Fruit fly (Drosophila melanogaster) whole organism, embryonic: ENCODE results near the gene CG2256.

ENCODE experiments used
- Bgb ChIP-seq: fragments of 200-800 bp; sonication (Bioruptor generic); IDR thresholded peaks from 2 replicates; pipeline ENCODE4 v1.3.6; 2022; ENCODE audit warnings: missing biosample characterization, missing genetic modification characterization; ENCODE audit not compliant: partially characterized antibody
- CG10209 ChIP-seq: fragments of 200-800 bp; sonication (Bioruptor generic); optimal IDR thresholded peaks from 3 replicates; lab custom pipeline; 2017; ENCODE audit warnings: missing biosample characterization, mild to moderate bottlenecking, missing genetic modification characterization, missing genetic modification reagents
- CG1024 ChIP-seq: fragments of 200-800 bp; sonication (Bioruptor generic); IDR thresholded peaks from 2 replicates; pipeline ENCODE4 v1.3.6; 2022; ENCODE audit warnings: missing biosample characterization, missing genetic modification characterization
- CG10274 ChIP-seq: fragments of 200-800 bp; sonication (Bioruptor generic); optimal IDR thresholded peaks from 3 replicates; lab custom pipeline; 2017; ENCODE audit warnings: missing biosample characterization, mild to moderate bottlenecking, missing genetic modification characterization
- CG10321 ChIP-seq: fragments of 200-800 bp; sonication (Bioruptor generic); IDR thresholded peaks from 2 replicates; pipeline ENCODE4 v1.3.6; 2022; ENCODE audit warnings: missing biosample characterization, missing genetic modification characterization
- CG10431 ChIP-seq: fragments of 200-800 bp; sonication (Bioruptor generic); optimal IDR thresholded peaks from 3 replicates; lab custom pipeline; 2018; ENCODE audit warnings: missing biosample characterization, mild to moderate bottlenecking, missing genetic modification characterization
- CG10654 ChIP-seq: fragments of 200-800 bp; sonication (Bioruptor generic); optimal IDR thresholded peaks from 2 replicates; lab custom pipeline; 2016; ENCODE audit warnings: missing biosample characterization, missing genetic modification characterization
- CG11695 ChIP-seq: fragments of 200-800 bp; sonication (Bioruptor generic); IDR thresholded peaks from 3 replicates; pipeline ENCODE4 v1.3.6; 2022; ENCODE audit warnings: missing biosample characterization, missing genetic modification characterization
- CG12744 ChIP-seq: fragments of 200-800 bp; sonication (Bioruptor generic); optimal IDR thresholded peaks from 2 replicates; lab custom pipeline; 2016; ENCODE audit warnings: missing biosample characterization, missing genetic modification characterization
- CG13624 ChIP-seq: fragments of 200-800 bp; sonication (Bioruptor generic); optimal IDR thresholded peaks from 2 replicates; lab custom pipeline; 2016; ENCODE audit warnings: missing biosample characterization, missing genetic modification characterization
- CG17802 ChIP-seq: fragments of 200-800 bp; sonication (Bioruptor generic); optimal IDR thresholded peaks from 2 replicates; lab custom pipeline; 2018; ENCODE audit warnings: missing biosample characterization, mild to moderate bottlenecking, missing genetic modification characterization, moderate library complexity
- CG1792 ChIP-seq: fragments of 200-800 bp; sonication (Bioruptor generic); optimal IDR thresholded peaks from 2 replicates; lab custom pipeline; 2016; ENCODE audit warnings: missing biosample characterization, missing genetic modification characterization
- CG18011 ChIP-seq: fragments of 200-800 bp; sonication (Bioruptor generic); optimal IDR thresholded peaks from 2 replicates; lab custom pipeline; 2017; ENCODE audit warnings: missing biosample characterization, missing genetic modification characterization, mild to moderate bottlenecking, moderate library complexity, missing genotype
- CG30020 ChIP-seq: fragments of 200-800 bp; optimal IDR thresholded peaks from 2 replicates; lab custom pipeline; 2019; ENCODE audit warnings: missing biosample characterization, mild to moderate bottlenecking, missing genetic modification characterization, moderate library complexity
- CG32532 ChIP-seq: fragments of 200-800 bp; sonication (Bioruptor generic); IDR thresholded peaks from 2 replicates; pipeline ENCODE4 v1.3.6; 2022; ENCODE audit warnings: missing biosample characterization, missing genetic modification characterization
- CG6254 ChIP-seq: fragments of 200-800 bp; sonication (Bioruptor generic); optimal IDR thresholded peaks from 3 replicates; lab custom pipeline; 2017; ENCODE audit warnings: mild to moderate bottlenecking, missing biosample characterization, missing genetic modification reagents, missing genetic modification characterization
- CG7556 ChIP-seq: fragments of 200-800 bp; sonication (Bioruptor generic); optimal IDR thresholded peaks from 2 replicates; lab custom pipeline; 2017; ENCODE audit warnings: missing biosample characterization, mild to moderate bottlenecking, missing genetic modification characterization
- CG7987 ChIP-seq: fragments of 200-800 bp; sonication (Bioruptor generic); optimal IDR thresholded peaks from 2 replicates; lab custom pipeline; 2018; ENCODE audit warnings: missing biosample characterization, mild to moderate bottlenecking, missing genetic modification characterization, moderate library complexity
- CG8290 ChIP-seq, 3 experiments: fragments of 200-800 bp; sonication (Bioruptor generic); optimal IDR thresholded peaks; 2 replicates each; lab custom pipeline; 2016 to 2019; ENCODE audit warnings: missing biosample characterization in 3 of 3, missing genetic modification characterization in 3 of 3, mild to moderate bottlenecking in 2 of 3, moderate library complexity in 1 of 3
- CG8765 ChIP-seq: fragments of 200-800 bp; sonication (Bioruptor generic); IDR thresholded peaks from 2 replicates; pipeline ENCODE4 v1.3.6; 2022; ENCODE audit warnings: missing biosample characterization, missing genetic modification characterization
- CG8944 ChIP-seq: fragments of 200-800 bp; sonication (Bioruptor generic); optimal IDR thresholded peaks from 3 replicates; lab custom pipeline; 2016; ENCODE audit warnings: missing biosample characterization, missing genetic modification characterization
- CG9215 ChIP-seq: fragments of 200-800 bp; sonication (Bioruptor generic); IDR thresholded peaks from 2 replicates; pipeline ENCODE4 v1.3.6; 2022; ENCODE audit warnings: missing biosample characterization, missing genetic modification characterization
- CG9609 ChIP-seq: fragments of 200-800 bp; sonication (Bioruptor generic); optimal IDR thresholded peaks from 3 replicates; lab custom pipeline; 2016; ENCODE audit warnings: missing biosample characterization, missing genetic modification characterization
- HLH3B ChIP-seq: fragments of 200-800 bp; sonication (Bioruptor generic); IDR thresholded peaks from 2 replicates; pipeline ENCODE4 v1.3.6; 2022; ENCODE audit warnings: missing biosample characterization, missing genetic modification characterization
- HmgD ChIP-seq: fragments of 200-800 bp; sonication (Bioruptor generic); optimal IDR thresholded peaks from 3 replicates; lab custom pipeline; 2016; ENCODE audit warnings: missing biosample characterization, missing genetic modification characterization
- HmgZ ChIP-seq: fragments of 200-800 bp; sonication (Bioruptor generic); optimal IDR thresholded peaks from 2 replicates; lab custom pipeline; 2018; ENCODE audit warnings: missing biosample characterization, mild to moderate bottlenecking, missing genetic modification characterization
- Max ChIP-seq: fragments of 200-800 bp; sonication (Bioruptor generic); optimal IDR thresholded peaks from 2 replicates; lab custom pipeline; 2016; ENCODE audit warnings: missing biosample characterization, mild to moderate bottlenecking, missing genetic modification characterization
- Pdp1 ChIP-seq, 2 experiments: fragments of 200-800 bp; sonication (Bioruptor generic); optimal IDR thresholded peaks; 3 replicates each; lab custom pipeline; 2016; ENCODE audit warnings: missing biosample characterization in 2 of 2, missing genetic modification characterization in 2 of 2, mild to moderate bottlenecking in 1 of 2, moderate library complexity in 1 of 2
- Vsx1 ChIP-seq: fragments of 200-800 bp; sonication (Bioruptor generic); optimal IDR thresholded peaks from 2 replicates; lab custom pipeline; 2017; ENCODE audit warnings: missing biosample characterization, mild to moderate bottlenecking, missing genetic modification characterization, missing genetic modification reagents
- bcd ChIP-seq: fragments of 200-800 bp; sonication (Bioruptor generic); optimal IDR thresholded peaks from 2 replicates; lab custom pipeline; 2017; ENCODE audit warnings: missing biosample characterization, mild to moderate bottlenecking, missing genetic modification characterization
- bigmax ChIP-seq: fragments of 200-800 bp; sonication (Bioruptor generic); optimal IDR thresholded peaks from 2 replicates; lab custom pipeline; 2018; ENCODE audit warnings: missing biosample characterization, mild to moderate bottlenecking, missing genetic modification characterization
- bsh ChIP-seq, 2 experiments: fragments of 200-800 bp; sonication (Bioruptor generic); optimal IDR thresholded peaks; 2 replicates each; lab custom pipeline; 2017 to 2018; ENCODE audit warnings: mild to moderate bottlenecking in 2 of 2, missing biosample characterization in 2 of 2, missing genetic modification characterization in 2 of 2, moderate library complexity in 1 of 2
- btn ChIP-seq: fragments of 200-800 bp; sonication (Bioruptor generic); optimal IDR thresholded peaks from 2 replicates; lab custom pipeline; 2016; ENCODE audit warnings: missing biosample characterization, missing genetic modification characterization
- ewg ChIP-seq: fragments of 200-800 bp; sonication (Bioruptor generic); optimal IDR thresholded peaks from 3 replicates; lab custom pipeline; 2017; ENCODE audit warnings: mild to moderate bottlenecking, missing biosample characterization, missing genetic modification reagents, missing genetic modification characterization
- gcm ChIP-seq: fragments of 200-800 bp; sonication (Bioruptor generic); optimal IDR thresholded peaks from 2 replicates; lab custom pipeline; 2019; ENCODE audit warnings: missing biosample characterization, mild to moderate bottlenecking, missing genetic modification characterization, moderate library complexity
- h ChIP-seq: fragments of >200 bp; optimal IDR thresholded peaks from 2 replicates; lab custom pipeline; 2017
- hkb ChIP-seq, 2 experiments: fragments of 200-800 bp in 1 of 2; fragments of >200 bp in 1 of 2; sonication (Bioruptor generic) in 1 of 2; IDR thresholded peaks in 1 of 2; optimal IDR thresholded peaks in 1 of 2; 2 replicates each; pipeline versions ENCODE4 v1.3.6 to Lab custom; 2017 to 2022; ENCODE audit warnings: missing biosample characterization in 1 of 2, missing genetic modification characterization in 1 of 2
- ind ChIP-seq: fragments of 200-800 bp; sonication (Bioruptor generic); optimal IDR thresholded peaks from 3 replicates; lab custom pipeline; 2016; ENCODE audit warnings: missing biosample characterization, missing genetic modification characterization
- kah ChIP-seq: fragments of 200-800 bp; sonication (Bioruptor generic); optimal IDR thresholded peaks from 2 replicates; lab custom pipeline; 2018; ENCODE audit warnings: missing biosample characterization, mild to moderate bottlenecking, missing genetic modification characterization
- lilli ChIP-seq: fragments of 200-800 bp; sonication (Bioruptor generic); optimal IDR thresholded peaks from 3 replicates; lab custom pipeline; 2016; ENCODE audit warnings: missing biosample characterization, missing genetic modification characterization
- mirr ChIP-seq: fragments of 200-800 bp; sonication (Bioruptor generic); optimal IDR thresholded peaks from 3 replicates; lab custom pipeline; 2018; ENCODE audit warnings: missing biosample characterization, mild to moderate bottlenecking, missing genetic modification characterization
- nom ChIP-seq: fragments of 200-800 bp; sonication (Bioruptor generic); optimal IDR thresholded peaks from 2 replicates; lab custom pipeline; 2017; ENCODE audit warnings: missing biosample characterization, missing genetic modification characterization, mild to moderate bottlenecking, moderate library complexity, missing genetic modification reagents
- sima ChIP-seq: fragments of 200-800 bp; sonication (Bioruptor generic); optimal IDR thresholded peaks from 2 replicates; lab custom pipeline; 2016; ENCODE audit warnings: missing biosample characterization, missing genetic modification characterization
- slou ChIP-seq: fragments of 200-800 bp; sonication (Bioruptor generic); optimal IDR thresholded peaks from 3 replicates; lab custom pipeline; 2016; ENCODE audit warnings: missing biosample characterization, missing genetic modification characterization
- vnd ChIP-seq: fragments of 200-800 bp; sonication (Bioruptor generic); IDR thresholded peaks from 3 replicates; pipeline ENCODE4 v1.3.6; 2022; ENCODE audit warnings: missing biosample characterization, missing genetic modification characterization; ENCODE audit not compliant: partially characterized antibody
- wor ChIP-seq: fragments of 200-800 bp; sonication (Bioruptor generic); IDR thresholded peaks from 2 replicates; pipeline ENCODE4 v1.3.6; 2022; ENCODE audit warnings: missing biosample characterization, missing genetic modification characterization
- zf30C ChIP-seq: fragments of 200-800 bp; sonication (Bioruptor generic); optimal IDR thresholded peaks from 3 replicates; lab custom pipeline; 2018; ENCODE audit warnings: missing biosample characterization, mild to moderate bottlenecking, missing genetic modification characterization

Gene CG2256

dm6 chrX:8114476-8115342 lies 27.7 kb upstream of the CG2256 start (continued):
- peak; percentile 6 for TF ChIP-seq sima (GFP tag; lab: Kevin White, UChicago)
- TF ChIP-seq CG10431 (GFP tag; lab: Kevin White, UChicago) = no peak
- no peak for TF ChIP-seq hkb (optimal IDR thresholded peaks at IDR 0.05; lab: Kevin White, UChicago)
- peak; percentile 62; the same call in 1 of the 2 replicates for TF ChIP-seq hkb (GFP tag; IDR thresholded peaks at IDR 0.05; lab: Robert Waterston, UW)
- no peak for TF ChIP-seq zf30C
- TF ChIP-seq CG8944 (GFP tag; lab: Kevin White, UChicago) = peak; percentile 14
- TF ChIP-seq CG9609 = peak; percentile 43
- TF ChIP-seq CG13624 (GFP tag; lab: Kevin White, UChicago) = peak; percentile 65
- TF ChIP-seq gcm (GFP tag; lab: Kevin White, UChicago) = peak; percentile 26
- TF ChIP-seq Pdp1 (GFP tag; optimal IDR thresholded peaks at IDR 0.05; lab: Kevin White, UChicago) = no peak
- peak; percentile 88 for TF ChIP-seq CG11695 (GFP tag; lab: Robert Waterston, UW)
- no peak for TF ChIP-seq Bgb (GFP tag; lab: Robert Waterston, UW)
- peak; percentile 46; the same call in 1 of the 2 replicates for TF ChIP-seq HLH3B (GFP tag; lab: Robert Waterston, UW)
- peak; percentile 40 for TF ChIP-seq CG10274
- no peak for TF ChIP-seq CG1792 (GFP tag; lab: Kevin White, UChicago)
- no peak for TF ChIP-seq h (lab: Kevin White, UChicago)
- no peak for TF ChIP-seq slou
- TF ChIP-seq CG32532 (GFP tag; lab: Robert Waterston, UW) = peak; percentile 70; the same call in 1 of the 2 replicates
- peak; percentile 45 for TF ChIP-seq ind (GFP tag; lab: Kevin White, UChicago)
- no peak for TF ChIP-seq CG8765 (GFP tag; lab: Robert Waterston, UW)
- TF ChIP-seq kah (GFP tag; lab: Kevin White, UChicago) = peak; percentile 9
- TF ChIP-seq wor = no peak
- no peak for TF ChIP-seq HmgD (GFP tag; lab: Kevin White, UChicago)
- TF ChIP-seq CG9215 = peak; percentile 30; the same call in 1 of the 2 replicates
- peak; percentile 57 for TF ChIP-seq CG12744 (GFP tag; lab: Kevin White, UChicago)
- peak; percentile 42 for TF ChIP-seq CG10654
- TF ChIP-seq Vsx1 (GFP tag; lab: Kevin White, UChicago) = no peak
- peak in 1 of 2 experiments; percentile 47 for TF ChIP-seq bsh (GFP tag; optimal IDR thresholded peaks at IDR 0.05; lab: Kevin White, UChicago)
- no peak for TF ChIP-seq CG1024 (GFP tag; lab: Robert Waterston, UW)
- TF ChIP-seq CG8290 (GFP tag; optimal IDR thresholded peaks at IDR 0.05; lab: Kevin White, UChicago) = no peak
- peak in 1 of 2 experiments; percentile 59 for TF ChIP-seq CG8290 (tag; optimal IDR thresholded peaks at IDR 0.05; lab: Kevin White, UChicago)
- TF ChIP-seq CG7556 (GFP tag; lab: Kevin White, UChicago) = peak; percentile 74
- no peak for TF ChIP-seq vnd (GFP tag; lab: Robert Waterston, UW)
- peak; percentile 0 for TF ChIP-seq CG18011 (GFP tag; lab: Kevin White, UChicago)
- TF ChIP-seq CG30020 (tag; lab: Kevin White, UChicago) = no peak
- no peak for TF ChIP-seq nom (GFP tag; lab: Kevin White, UChicago)
- no peak for TF ChIP-seq CG7987 (GFP tag; lab: Kevin White, UChicago)
- no peak for TF ChIP-seq bigmax (GFP tag; lab: Kevin White, UChicago)
- TF ChIP-seq CG6254 = peak; percentile 13
- peak; percentile 46 for TF ChIP-seq lilli
- TF ChIP-seq CG10321 = no peak
- TF ChIP-seq CG17802 (tag; lab: Kevin White, UChicago) = no peak
- TF ChIP-seq Max = peak; percentile 16
- peak; percentile 29 for TF ChIP-seq mirr (GFP tag; lab: Kevin White, UChicago)
- no peak for TF ChIP-seq ewg (GFP tag; lab: Kevin White, UChicago)
- TF ChIP-seq bcd = peak; percentile 38
- peak; percentile 59 for TF ChIP-seq CG10209 (GFP tag; lab: Kevin White, UChicago)
- peak; percentile 64 for TF ChIP-seq HmgZ (tag; lab: Kevin White, UChicago)
- TF ChIP-seq btn (GFP tag; lab: Kevin White, UChicago) = peak; percentile 9
